Comparison of ENCODE assay signal across 5 fruit fly cellular contexts in genomic region chr2L:1125437-1125836, dm6.
TF ChIP-seq lines count a peak whose summit lies in the region.

No protein-coding gene starts in this region.

- TF ChIP-seq CTCF in whole organism, embryonic (GFP tag; optimal IDR thresholded peaks at IDR 0.05; lab: Kevin White, UChicago), result no peak

TF ChIP-seq in whole organism, adult, 20 proteins besides CTCF, POLR2A, EP300 and RAD21:
- TF ChIP-seq kay (GFP tag; lab: Kevin White, UChicago; ENCODE audit: borderline replicate concordance) (peak; percentile 59), CG14711 (tag; optimal IDR thresholded peaks at IDR 0.05; lab: Kevin White, UChicago) (no peak), CG33017 (tag; optimal IDR thresholded peaks at IDR 0.05; lab: Kevin White, UChicago) (peak; percentile 44), CG11617 (GFP tag; optimal IDR thresholded peaks at IDR 0.05; lab: Kevin White, UChicago) (no peak), cic (GFP tag; optimal IDR thresholded peaks at IDR 0.05; lab: Kevin White, UChicago) (peak; percentile 100)
TF ChIP-seq in whole organism, adult: peak in this region for 3.

TF ChIP-seq in whole organism, embryonic, 481 proteins besides CTCF, POLR2A, EP300 and RAD21 (continues in another document):
- TF ChIP-seq chif (GFP tag; optimal IDR thresholded peaks at IDR 0.05; lab: Kevin White, UChicago) (no peak), CG2129 (GFP tag; IDR thresholded peaks at IDR 0.05; lab: Robert Waterston, UW; ENCODE audit: partially characterized antibody) (no peak), cato (GFP tag; optimal IDR thresholded peaks at IDR 0.05; lab: Kevin White, UChicago; ENCODE audit: borderline replicate concordance) (no peak), tap (tag; optimal IDR thresholded peaks at IDR 0.05; lab: Kevin White, UChicago) (no peak), CG13624 (GFP tag; optimal IDR thresholded peaks at IDR 0.05; lab: Kevin White, UChicago) (no peak), HmgD (GFP tag; optimal IDR thresholded peaks at IDR 0.05; lab: Kevin White, UChicago) (no peak), CG13775 (GFP tag; optimal IDR thresholded peaks at IDR 0.05; lab: Kevin White, UChicago) (no peak), CG13894 (tag; optimal IDR thresholded peaks at IDR 0.05; lab: Kevin White, UChicago) (peak; percentile 67), CG18619 (GFP tag; optimal IDR thresholded peaks at IDR 0.05; lab: Kevin White, UChicago) (no peak), CG18764 (GFP tag; optimal IDR thresholded peaks at IDR 0.05; lab: Kevin White, UChicago) (no peak), Elba2 (GFP tag; optimal IDR thresholded peaks at IDR 0.05; lab: Kevin White, UChicago) (no peak), Neu2 (GFP tag; optimal IDR thresholded peaks at IDR 0.05; lab: Kevin White, UChicago; ENCODE audit: borderline replicate concordance) (no peak), CG6175 (GFP tag; IDR thresholded peaks at IDR 0.05; lab: Robert Waterston, UW) (peak; percentile 90; the same call in 2 of the 3 replicates), vfl (GFP tag; optimal IDR thresholded peaks at IDR 0.05; lab: Kevin White, UChicago) (no peak), lab (GFP tag; optimal IDR thresholded peaks at IDR 0.05; lab: Kevin White, UChicago) (peak; percentile 22), Sox100B (GFP tag; optimal IDR thresholded peaks at IDR 0.05; lab: Kevin White, UChicago) (no peak), pita (GFP tag; optimal IDR thresholded peaks at IDR 0.05; lab: Kevin White, UChicago) (no peak), CG10462 (GFP tag; optimal IDR thresholded peaks at IDR 0.05; lab: Kevin White, UChicago) (no peak), row (GFP tag; IDR thresholded peaks at IDR 0.05; lab: Robert Waterston, UW) (no peak), fd3F (GFP tag; optimal IDR thresholded peaks at IDR 0.05; lab: Kevin White, UChicago) (no peak), psq (GFP tag; optimal IDR thresholded peaks at IDR 0.05; lab: Kevin White, UChicago) (no peak), CG14014 (GFP tag; IDR thresholded peaks at IDR 0.05; lab: Robert Waterston, UW) (no peak)

TF ChIP-seq in whole organism, prepupa, 60 proteins besides CTCF, POLR2A, EP300 and RAD21:
- TF ChIP-seq svp (GFP tag; lab: Kevin White, UChicago) (peak; percentile 2), fkh (GFP tag; optimal IDR thresholded peaks at IDR 0.05; lab: Kevin White, UChicago) (peak; percentile 82), CG16779 (tag; optimal IDR thresholded peaks at IDR 0.05; lab: Kevin White, UChicago) (peak; percentile 45), Hr4 (GFP tag; optimal IDR thresholded peaks at IDR 0.05; lab: Kevin White, UChicago) (no peak), Sox14 (GFP tag; optimal IDR thresholded peaks at IDR 0.05; lab: Kevin White, UChicago) (no peak)

TF ChIP-seq in whole organism, pupa, 21 proteins besides CTCF, POLR2A, EP300 and RAD21:
- TF ChIP-seq CG12605 (GFP tag; IDR thresholded peaks at IDR 0.05; lab: Robert Waterston, UW), result 0 out of 2 replicates have a peak, but pooled peaks have one; percentile 18
- TF ChIP-seq CG8159 (tag; optimal IDR thresholded peaks at IDR 0.05; lab: Kevin White, UChicago), result no peak
- TF ChIP-seq CG4496 (GFP tag; IDR thresholded peaks at IDR 0.05; lab: Robert Waterston, UW), result peak; percentile 25; the same call in 1 of the 3 replicates
- TF ChIP-seq EcR (GFP tag; optimal IDR thresholded peaks at IDR 0.05; lab: Kevin White, UChicago), result no peak

TF ChIP-seq in whole organism, wandering third instar larva, 38 proteins besides CTCF, POLR2A, EP300 and RAD21:
- TF ChIP-seq HLH106 (tag; optimal IDR thresholded peaks at IDR 0.05; lab: Kevin White, UChicago), result no peak
- no peak for TF ChIP-seq Jra (GFP tag; optimal IDR thresholded peaks at IDR 0.05; lab: Kevin White, UChicago)
- TF ChIP-seq CG9705 (GFP tag; optimal IDR thresholded peaks at IDR 0.05; lab: Kevin White, UChicago), result no peak
- TF ChIP-seq Rel (GFP tag; optimal IDR thresholded peaks at IDR 0.05; lab: Kevin White, UChicago), result no peak
- TF ChIP-seq Rel (tag; optimal IDR thresholded peaks at IDR 0.05; lab: Kevin White, UChicago), result peak; percentile 24
